Worm (Caenorhabditis elegans): ENCODE measurements around the gene B0563.8.

ce11 chrX:9162864-9163263, 11.4 kb downstream of the B0563.8 start, which contains the start of gene tsp-11:
- TF ChIP-seq ama-1 (optimal IDR thresholded peaks at IDR 0.05) (no peak), flt-1 (GFP tag; IDR thresholded peaks at IDR 0.05) (no peak), hnd-1 (tag; optimal IDR thresholded peaks at IDR 0.05) (no peak), aly-1 (tag; optimal IDR thresholded peaks at IDR 0.05) (no peak), sea-1 (GFP tag; conservative IDR thresholded peaks at IDR 0.05) (no peak), tbx-37 (GFP tag; conservative IDR thresholded peaks at IDR 0.05) (no peak), scrt-1 (GFP tag; IDR thresholded peaks at IDR 0.05) (no peak), ceh-13 (GFP tag; optimal IDR thresholded peaks at IDR 0.05) (no peak), pes-1 (GFP tag; IDR thresholded peaks at IDR 0.05) (no peak), B0310.2 (tag; optimal IDR thresholded peaks at IDR 0.05) (no peak), hmg-4 (GFP tag; optimal IDR thresholded peaks at IDR 0.05) (no peak), hmbx-1 (tag; optimal IDR thresholded peaks at IDR 0.05) (no peak)

All from whole organism, early embryonic.